Worm (Caenorhabditis elegans): Measurements from ENCODE around the gene grl-21.
A peak's percentile ranks its signal among the peaks of the same experiment; 100 is the strongest.

Gene grl-21

ce11 chrIV:10705176-10705575, 32.1 kb upstream of the grl-21 start, which contains the start of gene R102.10:
R102.10 (plus strand) TSS chrIV:10705476.
- TF ChIP-seq ZK546.5 (tag; optimal IDR thresholded peaks at IDR 0.05) (no peak), nhr-11 (tag; optimal IDR thresholded peaks at IDR 0.05) (no peak), unc-55 (GFP tag; optimal IDR thresholded peaks at IDR 0.05) (no peak), nhr-237 (tag; optimal IDR thresholded peaks at IDR 0.05) (no peak), nhr-21 (tag; optimal IDR thresholded peaks at IDR 0.05) (no peak), nhr-23 (tag; optimal IDR thresholded peaks at IDR 0.05) (no peak), lin-13 (GFP tag; optimal IDR thresholded peaks at IDR 0.05) (no peak), skn-1 (tag; optimal IDR thresholded peaks at IDR 0.05) (no peak), ztf-4 (tag; optimal IDR thresholded peaks at IDR 0.05) (no peak), ceh-16 (tag; optimal IDR thresholded peaks at IDR 0.05) (no peak), dmd-4 (tag; optimal IDR thresholded peaks at IDR 0.05) (no peak), ama-1 (optimal IDR thresholded peaks at IDR 0.05) (no peak), lin-39 (tag; optimal IDR thresholded peaks at IDR 0.05) (no peak)

ce11 chrIV:10706090-10706489, 31.2 kb upstream of the grl-21 start, which contains the start of gene R102.6:
R102.6 (minus strand) TSS chrIV:10706190.
- TF ChIP-seq ztf-11 (tag; optimal IDR thresholded peaks at IDR 0.05) = no peak
- TF ChIP-seq nhr-21 (tag; optimal IDR thresholded peaks at IDR 0.05) = no peak
- TF ChIP-seq lin-11 (tag; optimal IDR thresholded peaks at IDR 0.05) = no peak
- TF ChIP-seq fos-1 (tag; optimal IDR thresholded peaks at IDR 0.05) = no peak
- no peak for TF ChIP-seq mdl-1 (tag; optimal IDR thresholded peaks at IDR 0.05)
- TF ChIP-seq lsy-2 (tag; optimal IDR thresholded peaks at IDR 0.05) = no peak

ce11 chrIV:10711729-10712128, 25.5 kb upstream of the grl-21 start, which contains the start of gene glb-21:
glb-21 (minus strand) TSS chrIV:10711794.
- TF ChIP-seq fos-1 (tag; optimal IDR thresholded peaks at IDR 0.05) (no peak), nhr-25 (tag; optimal IDR thresholded peaks at IDR 0.05) (no peak), lin-13 (GFP tag; optimal IDR thresholded peaks at IDR 0.05) (no peak), lin-11 (tag; optimal IDR thresholded peaks at IDR 0.05) (no peak), ceh-82 (tag; optimal IDR thresholded peaks at IDR 0.05) (no peak), nhr-12 (tag; optimal IDR thresholded peaks at IDR 0.05) (no peak), zag-1 (tag; optimal IDR thresholded peaks at IDR 0.05) (no peak), nhr-23 (tag; optimal IDR thresholded peaks at IDR 0.05) (no peak), unc-55 (GFP tag; optimal IDR thresholded peaks at IDR 0.05) (no peak), mab-5 (tag; optimal IDR thresholded peaks at IDR 0.05) (no peak), elt-3 (tag; optimal IDR thresholded peaks at IDR 0.05) (no peak), R02D3.7 (tag; optimal IDR thresholded peaks at IDR 0.05) (no peak), C34F6.9 (tag; optimal IDR thresholded peaks at IDR 0.05) (no peak), nhr-11 (tag; optimal IDR thresholded peaks at IDR 0.05) (no peak), ama-1 (optimal IDR thresholded peaks at IDR 0.05) (no peak), ZK546.5 (tag; optimal IDR thresholded peaks at IDR 0.05) (no peak)

ce11 chrIV:10714594-10714993, 22.7 kb upstream of the grl-21 start:
- TF ChIP-seq nhr-77 (tag; optimal IDR thresholded peaks at IDR 0.05) (no peak), sma-9 (GFP tag; optimal IDR thresholded peaks at IDR 0.05) (peak; percentile 46), sma-9 (tag; optimal IDR thresholded peaks at IDR 0.05) (no peak), nhr-25 (tag; optimal IDR thresholded peaks at IDR 0.05) (peak; percentile 6), ama-1 (optimal IDR thresholded peaks at IDR 0.05) (no peak), fos-1 (tag; optimal IDR thresholded peaks at IDR 0.05) (peak; percentile 43), unc-62 (GFP tag; optimal IDR thresholded peaks at IDR 0.05) (no peak), egl-27 (tag; optimal IDR thresholded peaks at IDR 0.05) (peak; percentile 21), nhr-129 (tag; optimal IDR thresholded peaks at IDR 0.05) (peak; percentile 60), nhr-23 (tag; optimal IDR thresholded peaks at IDR 0.05) (no peak), mdl-1 (tag; optimal IDR thresholded peaks at IDR 0.05) (no peak), sma-3 (GFP tag; optimal IDR thresholded peaks at IDR 0.05) (peak; percentile 8), gmeb-1 (tag; optimal IDR thresholded peaks at IDR 0.05) (peak; percentile 21), nhr-11 (tag; optimal IDR thresholded peaks at IDR 0.05) (no peak), nhr-21 (tag; optimal IDR thresholded peaks at IDR 0.05) (no peak), ztf-1 (GFP tag; conservative IDR thresholded peaks at IDR 0.05) (no peak), unc-39 (tag; optimal IDR thresholded peaks at IDR 0.05) (no peak), C34F6.9 (tag; optimal IDR thresholded peaks at IDR 0.05) (peak; percentile 13), lin-13 (GFP tag; optimal IDR thresholded peaks at IDR 0.05) (no peak), sem-4 (tag; optimal IDR thresholded peaks at IDR 0.05) (no peak)
